Worm (Caenorhabditis elegans) whole organism, L4 larva: Measurements from ENCODE around the gene C35C5.9.

Experiments
- F37D6.2 ChIP-seq: sonication (generic microtip); optimal IDR thresholded peaks from 2 replicates; lab custom pipeline; 2016; ENCODE audit warnings: mild to moderate bottlenecking, missing genetic modification characterization, missing compliant biosample characterization
- T20F7.1 ChIP-seq: fragments of 200-800 bp; sonication (Bioruptor generic); optimal IDR thresholded peaks from 2 replicates; lab custom pipeline; 2018; ENCODE audit warnings: mild to moderate bottlenecking, missing genetic modification characterization, missing compliant biosample characterization
- Y48G9A.11 ChIP-seq: fragments of 200-800 bp; sonication (Bioruptor generic); IDR thresholded peaks from 2 replicates; pipeline ENCODE4 v1.3.6; 2022; ENCODE audit warnings: missing genetic modification reagents, missing genetic modification characterization, missing compliant biosample characterization
- ZK546.5 ChIP-seq, 2 experiments: sonication (generic microtip); optimal IDR thresholded peaks; 2 replicates each; lab custom pipeline; 2017; ENCODE audit warnings: missing biosample characterization in 2 of 2, missing genetic modification characterization in 2 of 2
- aly-2 ChIP-seq: sonication (generic microtip); optimal IDR thresholded peaks from 2 replicates; lab custom pipeline; 2018; ENCODE audit warnings: missing biosample characterization, missing genetic modification characterization
- arid-1 ChIP-seq: fragments of 200-800 bp; sonication (Bioruptor generic); conservative IDR thresholded peaks from 2 replicates; pipeline ENCODE4 v1.3.6; 2022; ENCODE audit warnings: missing genetic modification reagents, missing genetic modification characterization, missing compliant biosample characterization
- attf-4 ChIP-seq: sonication (generic microtip); optimal IDR thresholded peaks from 3 replicates; lab custom pipeline; 2017; ENCODE audit warnings: missing biosample characterization, missing genetic modification characterization
- ctbp-1 ChIP-seq: fragments of 200-800 bp; sonication (Bioruptor generic); IDR thresholded peaks from 2 replicates; pipeline ENCODE4 v1.3.6; 2022; ENCODE audit warnings: missing genetic modification reagents, missing genetic modification characterization, missing compliant biosample characterization
- daf-16 ChIP-seq, 3 experiments: sonication (generic microtip); optimal IDR thresholded peaks; 2 replicates each; lab custom pipeline; 2016 to 2017; ENCODE audit warnings: missing genetic modification characterization in 3 of 3, missing genetic modification reagents in 3 of 3, mild to moderate bottlenecking in 2 of 3, missing compliant biosample characterization in 2 of 3, missing biosample characterization in 1 of 3, moderate library complexity in 1 of 3
- dmd-6 ChIP-seq: fragments of 200-800 bp; sonication (Bioruptor generic); IDR thresholded peaks from 2 replicates; pipeline ENCODE4 v1.3.6; 2022; ENCODE audit warnings: missing genetic modification reagents, missing genetic modification characterization, missing compliant biosample characterization
- dpl-1 ChIP-seq: fragments of 150-350 bp; optimal IDR thresholded peaks from 2 replicates; lab custom pipeline; 2014; ENCODE audit warnings: missing biosample characterization, missing genetic modification reagents, missing genetic modification characterization
- dve-1 ChIP-seq: sonication (generic microtip); optimal IDR thresholded peaks from 2 replicates; lab custom pipeline; 2017; ENCODE audit warnings: antibody characterized with exemption, mild to moderate bottlenecking, missing genetic modification characterization, missing compliant biosample characterization; ENCODE audit not compliant: insufficient read depth
- egl-27 ChIP-seq: sonication (generic microtip); optimal IDR thresholded peaks from 3 replicates; lab custom pipeline; 2017; ENCODE audit warnings: missing biosample characterization, missing genetic modification reagents, missing genetic modification characterization
- fkh-10 ChIP-seq: fragments of 150-350 bp; optimal IDR thresholded peaks from 2 replicates; lab custom pipeline; 2014; ENCODE audit warnings: missing biosample characterization, missing genetic modification reagents, missing genetic modification characterization
- hif-1 ChIP-seq, 2 experiments: sonication (generic microtip); optimal IDR thresholded peaks; 2 replicates each; lab custom pipeline; 2016 to 2017; ENCODE audit warnings: missing compliant biosample characterization in 2 of 2, missing genetic modification characterization in 2 of 2, missing genetic modification reagents in 2 of 2, missing genotype in 2 of 2, mild to moderate bottlenecking in 1 of 2
- hlh-11 ChIP-seq: fragments of 200-800 bp; sonication (Bioruptor generic); optimal IDR thresholded peaks from 2 replicates; lab custom pipeline; 2018; ENCODE audit warnings: mild to moderate bottlenecking, missing genetic modification characterization, missing compliant biosample characterization
- hlh-30 ChIP-seq: sonication (generic microtip); optimal IDR thresholded peaks from 2 replicates; lab custom pipeline; 2017; ENCODE audit warnings: antibody characterized with exemption, mild to moderate bottlenecking, missing genetic modification characterization, missing compliant biosample characterization; ENCODE audit not compliant: insufficient read depth
- lin-1 ChIP-seq: fragments of 200-800 bp; sonication (Bioruptor generic); IDR thresholded peaks from 2 replicates; pipeline ENCODE4 v1.3.6; 2022; ENCODE audit warnings: missing genetic modification reagents, missing genetic modification characterization, missing compliant biosample characterization
- lin-39 ChIP-seq: fragments of 150-350 bp; optimal IDR thresholded peaks from 2 replicates; lab custom pipeline; 2014; ENCODE audit warnings: missing biosample characterization, missing genetic modification reagents, missing genetic modification characterization
- lsy-2 ChIP-seq, 2 experiments: fragments of 150-350 bp in 1 of 2; sonication (generic microtip) in 1 of 2; optimal IDR thresholded peaks; 2 replicates each; lab custom pipeline; 2014 to 2017; ENCODE audit warnings: missing biosample characterization in 2 of 2, missing genetic modification characterization in 2 of 2
- mdl-1 ChIP-seq, 2 experiments: fragments of 150-350 bp in 1 of 2; sonication (generic microtip) in 1 of 2; optimal IDR thresholded peaks; 2 replicates each; lab custom pipeline; 2014 to 2017; ENCODE audit warnings: missing biosample characterization in 2 of 2, missing genetic modification characterization in 2 of 2
- mes-2 ChIP-seq: sonication (generic microtip); optimal IDR thresholded peaks from 2 replicates; lab custom pipeline; 2016; ENCODE audit warnings: missing genotype, mild to moderate bottlenecking, missing genetic modification characterization, missing compliant biosample characterization; ENCODE audit not compliant: poor library complexity, severe bottlenecking
- nhr-102 ChIP-seq: sonication (generic microtip); optimal IDR thresholded peaks from 2 replicates; lab custom pipeline; 2016; ENCODE audit warnings: mild to moderate bottlenecking, missing genetic modification characterization, moderate library complexity, missing compliant biosample characterization
- nhr-11 ChIP-seq: fragments of 150-350 bp; optimal IDR thresholded peaks from 2 replicates; lab custom pipeline; 2014; ENCODE audit warnings: missing biosample characterization, missing genetic modification characterization
- nhr-25 ChIP-seq: sonication (generic microtip); optimal IDR thresholded peaks from 2 replicates; lab custom pipeline; 2017; ENCODE audit warnings: missing genetic modification characterization, mild to moderate bottlenecking, missing compliant biosample characterization, antibody characterized with exemption, moderate library complexity, borderline replicate concordance; ENCODE audit not compliant: insufficient read depth
- nhr-28 ChIP-seq: fragments of 150-350 bp; optimal IDR thresholded peaks from 2 replicates; lab custom pipeline; 2014; ENCODE audit warnings: missing biosample characterization, missing genetic modification characterization
- nhr-41 ChIP-seq: fragments of 200-800 bp; sonication (Bioruptor generic); IDR thresholded peaks from 2 replicates; pipeline ENCODE4 v1.3.6; 2022; ENCODE audit warnings: missing genetic modification reagents, missing genetic modification characterization, missing compliant biosample characterization
- nhr-48 ChIP-seq: sonication (generic microtip); optimal IDR thresholded peaks from 2 replicates; lab custom pipeline; 2016; ENCODE audit warnings: mild to moderate bottlenecking, missing genetic modification characterization, missing compliant biosample characterization
- nhr-77 ChIP-seq: fragments of 150-350 bp; optimal IDR thresholded peaks from 2 replicates; lab custom pipeline; 2014; ENCODE audit warnings: missing biosample characterization, missing genetic modification characterization
- pha-4 ChIP-seq, 2 experiments: fragments of 150-350 bp in 1 of 2; fragments of 200-800 bp in 1 of 2; sonication (Bioruptor generic) in 1 of 2; IDR thresholded peaks in 1 of 2; optimal IDR thresholded peaks in 1 of 2; 2 replicates each; pipeline versions ENCODE4 v1.3.6 to Lab custom; 2014 to 2022; ENCODE audit warnings: missing genetic modification characterization in 2 of 2, missing genetic modification reagents in 2 of 2, missing biosample characterization in 1 of 2, missing compliant biosample characterization in 1 of 2
- php-3 ChIP-seq: fragments of 200-800 bp; sonication (Bioruptor generic); IDR thresholded peaks from 2 replicates; pipeline ENCODE4 v1.3.6; 2022; ENCODE audit warnings: missing genetic modification reagents, missing genetic modification characterization, missing compliant biosample characterization
- pqm-1 ChIP-seq: sonication (generic microtip); optimal IDR thresholded peaks from 2 replicates; lab custom pipeline; 2017; ENCODE audit warnings: missing biosample characterization, missing genetic modification characterization
- rbr-2 ChIP-seq: sonication (generic microtip); optimal IDR thresholded peaks from 2 replicates; lab custom pipeline; 2016; ENCODE audit warnings: missing genotype, missing genetic modification characterization, missing compliant biosample characterization
- saeg-2 ChIP-seq: fragments of 200-800 bp; sonication (Bioruptor generic); IDR thresholded peaks from 2 replicates; pipeline ENCODE4 v1.3.6; 2022; ENCODE audit warnings: missing genetic modification reagents, missing genetic modification characterization, missing compliant biosample characterization
- snpc-4 ChIP-seq: fragments of 150-350 bp; optimal IDR thresholded peaks from 2 replicates; lab custom pipeline; 2014; ENCODE audit warnings: missing biosample characterization, missing genetic modification characterization
- tag-97 ChIP-seq: fragments of 200-800 bp; sonication (Bioruptor generic); IDR thresholded peaks from 2 replicates; pipeline ENCODE4 v1.3.6; 2022; ENCODE audit warnings: missing genetic modification characterization, missing compliant biosample characterization
- unc-39 ChIP-seq: sonication (generic microtip); optimal IDR thresholded peaks from 2 replicates; lab custom pipeline; 2017; ENCODE audit warnings: missing biosample characterization, missing genetic modification characterization
- vab-7 ChIP-seq: fragments of 200-800 bp; sonication (Bioruptor generic); IDR thresholded peaks from 2 replicates; pipeline ENCODE4 v1.3.6; 2022; ENCODE audit warnings: missing genetic modification reagents, missing genetic modification characterization, missing compliant biosample characterization
- zag-1 ChIP-seq: fragments of 150-350 bp; optimal IDR thresholded peaks from 2 replicates; lab custom pipeline; 2014; ENCODE audit warnings: missing biosample characterization, missing genetic modification characterization
- zfp-3 ChIP-seq: fragments of 200-800 bp; sonication (Bioruptor generic); conservative IDR thresholded peaks from 2 replicates; pipeline ENCODE4 v1.3.6; 2022; ENCODE audit warnings: missing genetic modification reagents, missing genetic modification characterization, missing compliant biosample characterization
- zip-11 ChIP-seq: fragments of 200-800 bp; sonication (Bioruptor generic); IDR thresholded peaks from 2 replicates; pipeline ENCODE4 v1.3.6; 2022; ENCODE audit warnings: missing genetic modification characterization, missing compliant biosample characterization
- zip-2 ChIP-seq: fragments of 150-350 bp; optimal IDR thresholded peaks from 2 replicates; lab custom pipeline; 2014; ENCODE audit warnings: missing biosample characterization, missing genetic modification characterization

Gene C35C5.9

DNA sequence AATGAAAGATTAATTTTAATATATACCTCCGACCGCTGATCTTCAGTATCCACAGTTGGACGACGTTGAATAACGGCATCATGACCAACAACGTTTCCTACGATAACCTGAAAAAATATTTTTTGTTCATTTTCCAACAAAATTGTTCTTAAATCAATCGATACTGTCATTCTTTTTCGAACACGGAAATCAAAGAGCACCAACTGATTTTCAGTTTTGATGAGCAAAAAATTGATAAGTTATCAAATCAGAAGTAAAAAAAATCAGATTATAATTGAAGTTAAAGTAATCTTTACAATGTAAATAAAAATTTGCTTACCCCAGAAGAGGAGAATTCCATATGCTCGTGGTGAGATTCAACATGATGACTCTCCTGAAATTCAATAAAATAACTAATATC, 18.0 kb upstream of the C35C5.9 start (continued):
- no peak for TF ChIP-seq arid-1 (GFP tag; lab: Robert Waterston, UW)

DNA sequence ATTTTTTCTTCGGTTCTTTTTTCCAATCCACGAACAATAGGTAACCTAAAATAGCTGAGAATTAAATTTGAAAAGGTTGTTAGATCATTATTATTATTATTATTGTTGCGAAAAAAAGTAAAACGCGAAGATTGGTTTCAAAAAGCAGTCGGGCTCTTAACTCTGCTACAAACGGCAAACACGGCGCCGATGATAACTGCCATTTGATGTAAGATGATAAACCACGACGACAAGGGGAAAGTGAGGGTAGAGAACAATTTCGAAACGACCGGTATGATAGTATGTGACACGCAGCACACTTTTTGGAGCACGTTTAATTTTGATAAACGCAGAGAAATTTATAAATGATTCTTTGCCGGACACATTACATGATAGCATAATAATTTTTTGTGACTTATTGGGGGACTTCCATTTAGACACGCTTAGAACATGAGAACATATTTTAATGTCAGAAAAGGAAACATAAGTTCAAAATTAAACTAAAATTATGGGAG, 17.3 kb upstream of the C35C5.9 start, which contains the start of gene hpo-34:
hpo-34 (minus strand) TSS at position 51 of the 494 bp plus-strand sequence.
- TF ChIP-seq nhr-11 (tag; lab: Kevin White, UChicago) (no peak), nhr-48 (peak; percentile 41), dpl-1 (no peak), hlh-11 (peak; percentile 85), lin-39 (tag; lab: Kevin White, UChicago) (no peak), lsy-2 (tag; optimal IDR thresholded peaks at IDR 0.05; lab: Kevin White, UChicago) (peak in 1 of 2 experiments; percentile 39), attf-4 (no peak), T20F7.1 (peak; percentile 41), dve-1 (tag; lab: Kevin White, UChicago) (peak; percentile 87), nhr-102 (tag; lab: Kevin White, UChicago) (peak; percentile 77), php-3 (GFP tag; lab: Robert Waterston, UW) (peak; percentile 79), nhr-28 (tag; lab: Kevin White, UChicago) (peak; percentile 91), mes-2 (tag; lab: Kevin White, UChicago) (peak; percentile 59), nhr-41 (0 out of 2 replicates have a peak, but pooled peaks have one; percentile 20), hif-1 (tag; optimal IDR thresholded peaks at IDR 0.05; lab: Kevin White, UChicago) (peak in 1 of 2 experiments; percentile 15), nhr-77 (tag; lab: Kevin White, UChicago) (peak; percentile 72), hlh-30 (tag; lab: Kevin White, UChicago) (peak; percentile 47), dmd-6 (GFP tag; lab: Robert Waterston, UW) (peak; percentile 88), pqm-1 (tag; lab: Kevin White, UChicago) (peak; percentile 91), mdl-1 (tag; optimal IDR thresholded peaks at IDR 0.05; lab: Kevin White, UChicago) (peak in 1 of 2 experiments; percentile 56), rbr-2 (tag; lab: Kevin White, UChicago) (no peak), daf-16 (GFP tag; optimal IDR thresholded peaks at IDR 0.05; lab: Kevin White, UChicago) (no peak), daf-16 (tag; optimal IDR thresholded peaks at IDR 0.05; lab: Kevin White, UChicago) (peak; percentile 87)

DNA sequence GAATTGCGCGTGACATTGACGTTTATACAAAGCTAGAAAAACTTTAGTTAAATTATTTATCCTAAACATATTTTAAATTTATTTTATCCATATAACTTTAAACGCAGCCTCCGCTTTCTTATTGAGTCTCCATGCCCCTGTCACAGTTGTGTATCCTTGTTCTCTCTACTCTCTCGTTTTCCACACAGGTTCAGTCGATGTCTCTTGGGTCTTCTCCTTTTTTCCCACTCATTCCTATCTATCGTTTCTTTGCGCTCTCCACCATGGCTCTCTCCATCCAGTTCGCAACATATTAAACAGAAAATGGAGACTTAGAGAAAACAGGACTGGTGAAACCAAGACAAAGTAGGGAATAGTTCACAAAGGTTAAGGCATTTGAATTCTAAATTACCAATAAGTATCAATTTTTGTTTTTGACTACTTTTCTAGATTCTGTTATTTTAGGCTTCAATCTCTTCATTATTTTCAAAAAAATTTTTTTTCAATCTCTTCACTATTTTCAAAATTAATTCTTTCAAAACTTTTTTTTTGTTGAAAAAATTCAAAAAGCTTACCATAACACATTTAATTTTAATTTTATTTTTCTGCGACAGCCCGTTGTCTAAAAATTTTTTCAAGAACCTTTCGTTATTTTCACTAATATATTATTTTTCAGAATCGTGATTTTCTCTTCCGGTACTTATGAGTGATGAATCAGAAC, 14.2 kb upstream of the C35C5.9 start, which contains the start of gene sdc-2:
sdc-2 (plus strand) TSS at position 650 of the 700 bp plus-strand sequence.
- TF ChIP-seq hlh-11: peak; percentile 87
- no peak for TF ChIP-seq zip-11 (GFP tag; lab: Robert Waterston, UW)
- TF ChIP-seq lin-1: no peak
- TF ChIP-seq arid-1 (GFP tag; lab: Robert Waterston, UW): peak; percentile 48; the same call in 1 of the 2 replicates
- no peak for TF ChIP-seq Y48G9A.11
- no peak for TF ChIP-seq tag-97
- TF ChIP-seq dpl-1: peak; percentile 39
- TF ChIP-seq pha-4 (GFP tag; IDR thresholded peaks at IDR 0.05; lab: Robert Waterston, UW): no peak; the same call in none of the 2 replicates
- peak; percentile 83 for TF ChIP-seq pha-4 (tag; optimal IDR thresholded peaks at IDR 0.05; lab: Kevin White, UChicago)
- TF ChIP-seq egl-27 (tag; lab: Kevin White, UChicago): no peak
- no peak for TF ChIP-seq zfp-3 (GFP tag; lab: Robert Waterston, UW)
- TF ChIP-seq F37D6.2 (tag; lab: Kevin White, UChicago): peak; percentile 77
- no peak; the same call in 1 of the 2 replicates for TF ChIP-seq nhr-41
- TF ChIP-seq nhr-25 (tag; lab: Kevin White, UChicago): no peak
- TF ChIP-seq ZK546.5 (tag; optimal IDR thresholded peaks at IDR 0.05; lab: Kevin White, UChicago): no peak
- TF ChIP-seq zag-1: no peak
- peak; percentile 53; the same call in 1 of the 2 replicates for TF ChIP-seq vab-7 (GFP tag; lab: Robert Waterston, UW)
- no peak for TF ChIP-seq unc-39 (tag; lab: Kevin White, UChicago)
- TF ChIP-seq zip-2 (tag; lab: Kevin White, UChicago): peak; percentile 63
- TF ChIP-seq lin-39 (tag; lab: Kevin White, UChicago): no peak
- no peak for TF ChIP-seq T20F7.1
- no peak for TF ChIP-seq aly-2
- TF ChIP-seq saeg-2: 0 out of 2 replicates have a peak, but pooled peaks have one; percentile 66
- TF ChIP-seq snpc-4 (tag; lab: Kevin White, UChicago): no peak
- TF ChIP-seq fkh-10 (GFP tag; lab: Kevin White, UChicago): peak; percentile 61
- peak; percentile 80 for TF ChIP-seq hlh-30 (tag; lab: Kevin White, UChicago)
- TF ChIP-seq rbr-2 (tag; lab: Kevin White, UChicago): peak; percentile 81
- TF ChIP-seq ctbp-1 (GFP tag; lab: Robert Waterston, UW): peak; percentile 53; the same call in 1 of the 2 replicates
